Worm (Caenorhabditis elegans) whole organism, late embryonic: ENCODE measurements around the gene clec-61.

Experiments used
- C38D4.7 ChIP-seq: fragments of 200-800 bp; sonication (Bioruptor generic); optimal IDR thresholded peaks from 2 replicates; lab custom pipeline; 2018; ENCODE audit warnings: mild to moderate bottlenecking, missing genetic modification characterization, moderate library complexity, missing compliant biosample characterization
- F13H6.1 ChIP-seq: sonication (generic microtip); optimal IDR thresholded peaks from 2 replicates; lab custom pipeline; 2016; ENCODE audit warnings: missing genetic modification characterization, missing compliant biosample characterization
- K09A11.1 ChIP-seq: sonication (generic microtip); optimal IDR thresholded peaks from 2 replicates; lab custom pipeline; 2017; ENCODE audit warnings: antibody characterized with exemption, mild to moderate bottlenecking, missing genetic modification characterization, missing compliant biosample characterization; ENCODE audit not compliant: insufficient read depth
- T23F11.4 ChIP-seq: fragments of 200-800 bp; sonication (Bioruptor generic); optimal IDR thresholded peaks from 2 replicates; lab custom pipeline; 2018; ENCODE audit warnings: mild to moderate bottlenecking, missing genetic modification characterization, missing compliant biosample characterization
- ceh-14 ChIP-seq: sonication (generic microtip); optimal IDR thresholded peaks from 2 replicates; lab custom pipeline; 2016; ENCODE audit warnings: missing genotype, missing genetic modification characterization, missing compliant biosample characterization
- ceh-19 ChIP-seq: fragments of 200-800 bp; sonication (Bioruptor generic); optimal IDR thresholded peaks from 2 replicates; lab custom pipeline; 2018; ENCODE audit warnings: mild to moderate bottlenecking, missing genetic modification characterization, missing compliant biosample characterization
- ceh-22 ChIP-seq: sonication (generic microtip); optimal IDR thresholded peaks from 2 replicates; lab custom pipeline; 2017; ENCODE audit warnings: missing biosample characterization, missing genetic modification characterization
- ceh-24 ChIP-seq: sonication (generic microtip); optimal IDR thresholded peaks from 2 replicates; lab custom pipeline; 2016; ENCODE audit warnings: mild to moderate bottlenecking, missing genetic modification characterization, missing compliant biosample characterization
- ceh-30 ChIP-seq: fragments of 150-350 bp; optimal IDR thresholded peaks from 2 replicates; lab custom pipeline; 2014; ENCODE audit warnings: missing biosample characterization, missing genetic modification characterization
- ceh-31 ChIP-seq: sonication (generic microtip); optimal IDR thresholded peaks from 2 replicates; lab custom pipeline; 2016; ENCODE audit warnings: missing genetic modification characterization, missing compliant biosample characterization
- che-1 ChIP-seq: sonication (generic microtip); optimal IDR thresholded peaks from 2 replicates; lab custom pipeline; 2016; ENCODE audit warnings: mild to moderate bottlenecking, missing genetic modification characterization, missing compliant biosample characterization
- dve-1 ChIP-seq: sonication (generic microtip); optimal IDR thresholded peaks from 2 replicates; lab custom pipeline; 2017; ENCODE audit warnings: antibody characterized with exemption, mild to moderate bottlenecking, missing genetic modification characterization, missing compliant biosample characterization
- elt-4 ChIP-seq: sonication (generic microtip); optimal IDR thresholded peaks from 2 replicates; lab custom pipeline; 2016; ENCODE audit warnings: missing genetic modification characterization, missing compliant biosample characterization
- eyg-1 ChIP-seq: sonication (generic microtip); optimal IDR thresholded peaks from 2 replicates; lab custom pipeline; 2016; ENCODE audit warnings: missing genotype, missing genetic modification characterization, missing compliant biosample characterization
- fax-1 ChIP-seq: sonication (generic microtip); optimal IDR thresholded peaks from 2 replicates; lab custom pipeline; 2016; ENCODE audit warnings: missing genotype, missing genetic modification characterization, missing compliant biosample characterization
- fkh-6 ChIP-seq: sonication (generic microtip); optimal IDR thresholded peaks from 2 replicates; lab custom pipeline; 2016; ENCODE audit warnings: missing genetic modification characterization, missing compliant biosample characterization
- gmeb-2 ChIP-seq: sonication (generic microtip); optimal IDR thresholded peaks from 2 replicates; lab custom pipeline; 2016; ENCODE audit warnings: missing genetic modification characterization, inconsistent platforms, missing compliant biosample characterization
- hlh-13 ChIP-seq: fragments of 200-800 bp; sonication (Bioruptor generic); optimal IDR thresholded peaks from 2 replicates; lab custom pipeline; 2018; ENCODE audit warnings: mild to moderate bottlenecking, missing genetic modification characterization, missing compliant biosample characterization
- hlh-15 ChIP-seq: sonication (generic microtip); optimal IDR thresholded peaks from 2 replicates; lab custom pipeline; 2016; ENCODE audit warnings: missing genetic modification characterization, missing compliant biosample characterization
- hlh-8 ChIP-seq: sonication (generic microtip); optimal IDR thresholded peaks from 2 replicates; lab custom pipeline; 2016; ENCODE audit warnings: missing genotype, missing genetic modification characterization, missing compliant biosample characterization
- madf-2 ChIP-seq: sonication (generic microtip); optimal IDR thresholded peaks from 2 replicates; lab custom pipeline; 2017; ENCODE audit warnings: missing genetic modification characterization, missing compliant biosample characterization
- nhr-232 ChIP-seq: sonication (generic microtip); optimal IDR thresholded peaks from 2 replicates; lab custom pipeline; 2016; ENCODE audit warnings: missing genetic modification characterization, missing compliant biosample characterization
- npax-4 ChIP-seq: sonication (generic microtip); optimal IDR thresholded peaks from 2 replicates; lab custom pipeline; 2016; ENCODE audit warnings: missing genetic modification characterization, missing compliant biosample characterization
- pat-9 ChIP-seq: fragments of 200-800 bp; sonication (Bioruptor generic); optimal IDR thresholded peaks from 2 replicates; lab custom pipeline; 2018; ENCODE audit warnings: mild to moderate bottlenecking, missing genetic modification characterization, moderate library complexity, missing compliant biosample characterization
- pax-1 ChIP-seq: fragments of 150-350 bp; optimal IDR thresholded peaks from 2 replicates; lab custom pipeline; 2014; ENCODE audit warnings: missing biosample characterization, missing genetic modification characterization
- pha-4 ChIP-seq: fragments of 150-350 bp; optimal IDR thresholded peaks from 2 replicates; lab custom pipeline; 2018; ENCODE audit warnings: missing biosample characterization, missing genetic modification reagents, missing genetic modification characterization
- sdc-2 ChIP-seq: sonication (generic microtip); optimal IDR thresholded peaks from 2 replicates; lab custom pipeline; 2016; ENCODE audit warnings: missing genotype, missing genetic modification characterization, missing compliant biosample characterization
- tbx-2 ChIP-seq: sonication (generic microtip); optimal IDR thresholded peaks from 2 replicates; lab custom pipeline; 2016; ENCODE audit warnings: missing genetic modification characterization, missing compliant biosample characterization
- ttx-3 ChIP-seq: sonication (generic microtip); optimal IDR thresholded peaks from 2 replicates; lab custom pipeline; 2016; ENCODE audit warnings: missing genetic modification reagents, missing genetic modification characterization, missing compliant biosample characterization
- unc-3 ChIP-seq, 2 experiments: fragments of 200-800 bp in 1 of 2; sonication (Bioruptor generic) in 1 of 2; sonication (generic microtip) in 1 of 2; conservative IDR thresholded peaks in 1 of 2; optimal IDR thresholded peaks in 1 of 2; 2 replicates each; pipeline versions ENCODE4 v1.3.6 to Lab custom; 2016 to 2022; ENCODE audit warnings: missing compliant biosample characterization in 2 of 2, missing genetic modification characterization in 2 of 2, missing genetic modification reagents in 1 of 2
- unc-42 ChIP-seq: sonication (generic microtip); optimal IDR thresholded peaks from 2 replicates; lab custom pipeline; 2016; ENCODE audit warnings: missing genotype, missing genetic modification characterization, missing compliant biosample characterization
- unc-55 ChIP-seq: sonication (generic microtip); optimal IDR thresholded peaks from 2 replicates; lab custom pipeline; 2017; ENCODE audit warnings: missing biosample characterization, missing genetic modification reagents, missing genetic modification characterization
- zip-5 ChIP-seq: sonication (generic microtip); optimal IDR thresholded peaks from 2 replicates; lab custom pipeline; 2016; ENCODE audit warnings: missing genetic modification characterization, missing compliant biosample characterization
- ztf-16 ChIP-seq: sonication (generic microtip); optimal IDR thresholded peaks from 2 replicates; lab custom pipeline; 2017; ENCODE audit warnings: missing genetic modification characterization, missing compliant biosample characterization

Gene clec-61

DNA sequence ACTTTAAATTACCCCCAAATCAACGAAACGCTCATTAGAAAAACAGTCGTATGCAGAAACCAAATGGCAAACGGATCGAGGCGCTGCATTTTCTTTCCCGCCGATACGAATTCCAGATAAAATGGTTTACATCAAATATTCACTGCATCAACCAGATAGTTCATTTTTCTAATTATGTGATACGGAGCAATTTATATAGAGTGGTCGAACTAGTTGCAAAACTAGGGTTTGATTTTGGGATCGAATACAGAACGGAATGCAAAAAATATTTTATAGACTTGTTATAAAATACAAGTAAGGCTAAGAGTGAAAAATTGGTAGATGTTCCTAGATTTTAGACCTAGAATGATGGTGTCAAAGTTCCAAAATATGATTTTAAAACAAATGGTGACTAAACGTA lies 29.5 kb upstream of the clec-61 start:
- TF ChIP-seq npax-4 (tag; lab: Kevin White, UChicago) (no peak), unc-55 (GFP tag; lab: Kevin White, UChicago) (no peak), F13H6.1 (tag; lab: Kevin White, UChicago) (no peak), ceh-24 (tag; lab: Kevin White, UChicago) (no peak), hlh-13 (GFP tag; lab: Kevin White, UChicago) (no peak), ceh-30 (tag; lab: Kevin White, UChicago) (no peak), fkh-6 (tag; lab: Kevin White, UChicago) (no peak), dve-1 (tag; lab: Kevin White, UChicago) (no peak), elt-4 (tag; lab: Kevin White, UChicago) (no peak)

DNA sequence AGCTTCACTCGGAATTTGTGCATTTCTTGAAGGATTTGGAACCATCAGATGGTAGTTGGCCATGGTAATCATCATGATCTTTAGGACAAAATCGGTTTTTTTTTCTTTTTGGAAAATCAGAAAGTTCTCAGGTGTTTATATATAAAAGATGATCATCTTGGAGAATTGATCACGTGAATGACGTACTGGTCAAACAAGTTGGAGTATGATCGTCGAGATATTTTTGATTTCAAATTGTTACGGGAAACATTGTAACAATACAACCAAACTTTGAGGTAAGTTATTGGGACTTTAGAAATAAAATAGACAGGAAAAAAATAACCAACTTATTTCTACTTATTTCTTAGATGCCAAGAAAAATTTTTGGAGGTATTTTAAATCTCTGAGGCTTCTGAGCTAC lies 28.7 kb upstream of the clec-61 start, which contains the start of gene F59B10.4:
Gene F59B10.4, minus strand, starts transcription at position 101 of the 400 bp plus-strand sequence.
- no peak for TF ChIP-seq C38D4.7
- no peak for TF ChIP-seq ceh-19 (GFP tag; lab: Kevin White, UChicago)
- no peak for TF ChIP-seq zip-5 (tag; lab: Kevin White, UChicago)
- no peak for TF ChIP-seq eyg-1 (tag; lab: Kevin White, UChicago)
- no peak for TF ChIP-seq ceh-14
- no peak for TF ChIP-seq ttx-3 (tag; lab: Kevin White, UChicago)
- TF ChIP-seq tbx-2 (tag; lab: Kevin White, UChicago) = no peak
- no peak for TF ChIP-seq hlh-15 (tag; lab: Kevin White, UChicago)
- TF ChIP-seq gmeb-2 (tag; lab: Kevin White, UChicago) = no peak
- no peak for TF ChIP-seq pat-9
- no peak for TF ChIP-seq unc-3 (GFP tag; conservative IDR thresholded peaks at IDR 0.05; lab: Robert Waterston, UW)
- no peak for TF ChIP-seq unc-3 (tag; optimal IDR thresholded peaks at IDR 0.05; lab: Kevin White, UChicago)
- no peak for TF ChIP-seq hlh-8 (tag; lab: Kevin White, UChicago)
- no peak for TF ChIP-seq K09A11.1 (tag; lab: Kevin White, UChicago)
- TF ChIP-seq che-1 (tag; lab: Kevin White, UChicago) = no peak
- TF ChIP-seq sdc-2 = no peak
- TF ChIP-seq fax-1 (tag; lab: Kevin White, UChicago) = no peak
- TF ChIP-seq elt-4 (tag; lab: Kevin White, UChicago) = no peak
- no peak for TF ChIP-seq pax-1 (tag; lab: Kevin White, UChicago)
- TF ChIP-seq pha-4 (tag; lab: Kevin White, UChicago) = no peak

DNA sequence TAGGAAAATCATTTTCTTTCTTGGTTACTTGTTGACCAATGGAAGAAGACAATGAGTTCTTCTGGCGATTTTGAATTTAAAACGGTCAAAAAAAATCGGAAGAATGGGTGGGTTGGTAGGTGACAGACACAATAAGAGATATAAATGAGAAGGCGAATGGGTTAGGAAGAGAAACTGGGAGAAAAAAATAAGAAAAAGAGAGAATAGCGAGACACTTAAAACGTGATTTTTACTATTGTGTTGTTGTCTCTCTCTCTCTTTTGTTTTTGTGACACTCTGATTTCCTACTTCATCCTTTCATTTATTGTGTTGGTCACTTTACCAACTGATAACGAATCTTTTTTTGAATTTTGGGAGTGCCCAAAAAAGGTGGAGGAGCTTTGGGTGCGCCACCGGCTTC lies 26.0 kb upstream of the clec-61 start:
- TF ChIP-seq unc-42 (tag; lab: Kevin White, UChicago) (no peak), elt-4 (tag; lab: Kevin White, UChicago) (no peak), T23F11.4 (GFP tag; lab: Kevin White, UChicago) (no peak), pat-9 (no peak), ceh-19 (GFP tag; lab: Kevin White, UChicago) (no peak), tbx-2 (tag; lab: Kevin White, UChicago) (no peak), ceh-22 (tag; lab: Kevin White, UChicago) (no peak), hlh-8 (tag; lab: Kevin White, UChicago) (no peak), madf-2 (tag; lab: Kevin White, UChicago) (no peak)

DNA sequence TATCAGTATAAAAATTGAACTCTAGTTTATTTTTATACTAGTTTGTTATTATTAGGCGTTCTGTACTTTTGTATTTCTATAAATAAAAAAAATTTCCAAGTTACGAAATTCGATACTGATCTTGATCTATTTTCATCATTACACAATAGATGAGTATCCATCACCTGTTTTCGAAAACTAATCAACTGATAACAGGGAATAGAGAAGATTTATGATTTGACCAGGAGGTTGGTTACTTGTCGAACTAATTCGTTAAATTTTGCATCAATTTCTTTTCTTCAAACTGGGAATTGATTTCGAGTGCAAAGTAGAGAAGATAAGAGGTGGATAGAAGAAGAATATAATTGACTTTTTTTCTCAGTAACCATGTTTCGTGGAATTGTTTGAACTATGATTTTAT lies 25.1 kb upstream of the clec-61 start:
- TF ChIP-seq ceh-31 (tag; lab: Kevin White, UChicago) = no peak
- TF ChIP-seq nhr-232 (tag; lab: Kevin White, UChicago) = no peak
- no peak for TF ChIP-seq ztf-16 (tag; lab: Kevin White, UChicago)
- no peak for TF ChIP-seq gmeb-2 (tag; lab: Kevin White, UChicago)
- TF ChIP-seq ceh-22 (tag; lab: Kevin White, UChicago) = no peak
- no peak for TF ChIP-seq unc-42 (tag; lab: Kevin White, UChicago)
- TF ChIP-seq, all 69 proteins: peak for 0
